Worm (Caenorhabditis elegans) whole organism, young adult: ENCODE data around the gene F36H5.4.

Source experiments
- C17E4.6 ChIP-seq: fragments of 200-800 bp; sonication (Bioruptor generic); IDR thresholded peaks from 2 replicates; pipeline ENCODE4 v1.3.6; 2022; ENCODE audit warnings: missing genetic modification reagents, missing genetic modification characterization, missing compliant biosample characterization
- F22D6.2 ChIP-seq: sonication (generic microtip); optimal IDR thresholded peaks from 2 replicates; lab custom pipeline; 2016; ENCODE audit warnings: mild to moderate bottlenecking, missing genetic modification characterization, missing compliant biosample characterization
- Y53F4B.3 ChIP-seq: fragments of 200-800 bp; sonication (Bioruptor generic); IDR thresholded peaks from 2 replicates; pipeline ENCODE4 v1.3.6; 2022; ENCODE audit warnings: missing genetic modification reagents, missing genetic modification characterization, missing compliant biosample characterization
- ZK185.1 ChIP-seq: sonication (generic microtip); optimal IDR thresholded peaks from 2 replicates; lab custom pipeline; 2016; ENCODE audit warnings: mild to moderate bottlenecking, missing genetic modification characterization, missing compliant biosample characterization; ENCODE audit not compliant: poor library complexity, severe bottlenecking
- ama-1 ChIP-seq, 3 experiments: fragments of 150-350 bp in 1 of 3; sonication (generic microtip) in 2 of 3; optimal IDR thresholded peaks; 2 replicates each; lab custom pipeline; 2014 to 2018; ENCODE audit warnings: missing biosample characterization in 2 of 3, missing genetic modification characterization in 2 of 3, missing genetic modification reagents in 2 of 3
- aptf-2 ChIP-seq: fragments of 200-800 bp; sonication (Bioruptor generic); conservative IDR thresholded peaks from 2 replicates; pipeline ENCODE4 v1.3.6; 2022; ENCODE audit warnings: missing genetic modification reagents, missing genetic modification characterization, missing compliant biosample characterization
- aptf-3 ChIP-seq: fragments of 200-800 bp; sonication (Bioruptor generic); IDR thresholded peaks from 2 replicates; pipeline ENCODE4 v1.3.6; 2022; ENCODE audit warnings: missing genetic modification characterization, missing compliant biosample characterization
- bed-1 ChIP-seq: fragments of 200-800 bp; sonication (Bioruptor generic); IDR thresholded peaks from 2 replicates; pipeline ENCODE4 v1.3.6; 2022; ENCODE audit warnings: missing genetic modification reagents, missing genetic modification characterization, missing compliant biosample characterization
- cebp-1 ChIP-seq, 2 experiments: fragments of 200-800 bp in 1 of 2; sonication (Bioruptor generic) in 1 of 2; sonication (generic microtip) in 1 of 2; IDR thresholded peaks in 1 of 2; optimal IDR thresholded peaks in 1 of 2; 2 replicates each; pipeline versions ENCODE4 v1.3.6 to Lab custom; 2017 to 2022; ENCODE audit warnings: missing compliant biosample characterization in 2 of 2, missing genetic modification characterization in 2 of 2, mild to moderate bottlenecking in 1 of 2, missing genetic modification reagents in 1 of 2, moderate library complexity in 1 of 2
- ceh-91 ChIP-seq: fragments of 200-800 bp; sonication (Bioruptor generic); IDR thresholded peaks from 2 replicates; pipeline ENCODE4 v1.3.6; 2022; ENCODE audit warnings: missing genetic modification reagents, missing genetic modification characterization, missing compliant biosample characterization
- die-1 ChIP-seq: sonication (generic microtip); optimal IDR thresholded peaks from 2 replicates; lab custom pipeline; 2016; ENCODE audit warnings: missing genotype, mild to moderate bottlenecking, missing genetic modification characterization, missing compliant biosample characterization
- efl-1 ChIP-seq: fragments of 150-350 bp; optimal IDR thresholded peaks from 2 replicates; lab custom pipeline; 2014; ENCODE audit warnings: missing biosample characterization, missing genetic modification reagents, missing genetic modification characterization
- egrh-3 ChIP-seq: fragments of 200-800 bp; sonication (Bioruptor generic); IDR thresholded peaks from 2 replicates; pipeline ENCODE4 v1.3.6; 2022; ENCODE audit warnings: missing genetic modification reagents, missing genetic modification characterization, missing compliant biosample characterization
- ets-4 ChIP-seq: fragments of 200-800 bp; sonication (Bioruptor generic); optimal IDR thresholded peaks from 2 replicates; lab custom pipeline; 2018; ENCODE audit warnings: mild to moderate bottlenecking, missing genetic modification characterization, missing compliant biosample characterization
- fkh-3 ChIP-seq: sonication (generic microtip); optimal IDR thresholded peaks from 2 replicates; lab custom pipeline; 2016; ENCODE audit warnings: mild to moderate bottlenecking, missing genetic modification characterization, missing compliant biosample characterization
- lir-1 ChIP-seq: fragments of 200-800 bp; sonication (Bioruptor generic); conservative IDR thresholded peaks from 2 replicates; pipeline ENCODE4 v1.3.6; 2022; ENCODE audit warnings: missing genetic modification reagents, missing genetic modification characterization, missing compliant biosample characterization
- lsl-1 ChIP-seq: fragments of 200-800 bp; sonication (Bioruptor generic); optimal IDR thresholded peaks from 2 replicates; lab custom pipeline; 2018; ENCODE audit warnings: mild to moderate bottlenecking, missing genetic modification characterization, moderate library complexity, missing compliant biosample characterization
- mcd-1 ChIP-seq: fragments of 200-800 bp; sonication (Bioruptor generic); IDR thresholded peaks from 2 replicates; pipeline ENCODE4 v1.3.6; 2022; ENCODE audit warnings: missing genetic modification reagents, missing genetic modification characterization, missing compliant biosample characterization
- mel-28 ChIP-seq: sonication (generic microtip); optimal IDR thresholded peaks from 2 replicates; lab custom pipeline; 2016; ENCODE audit warnings: borderline replicate concordance, mild to moderate bottlenecking, missing genetic modification characterization, missing compliant biosample characterization
- nhr-179 ChIP-seq: sonication (generic microtip); optimal IDR thresholded peaks from 2 replicates; lab custom pipeline; 2016; ENCODE audit warnings: mild to moderate bottlenecking, missing genetic modification characterization, missing compliant biosample characterization
- nhr-80 ChIP-seq: sonication (generic microtip); optimal IDR thresholded peaks from 2 replicates; lab custom pipeline; 2016; ENCODE audit warnings: missing genetic modification characterization, missing compliant biosample characterization
- pha-4 ChIP-seq: fragments of 150-350 bp; sonication (generic microtip); optimal IDR thresholded peaks from 2 replicates; lab custom pipeline; 2014; ENCODE audit warnings: missing biosample characterization, missing genetic modification reagents, missing genetic modification characterization
- rec-8 ChIP-seq, 2 experiments: sonication (generic microtip); optimal IDR thresholded peaks; 2 replicates each; lab custom pipeline; 2016; ENCODE audit warnings: mild to moderate bottlenecking in 2 of 2, missing genetic modification characterization in 2 of 2, missing genetic modification reagents in 2 of 2, missing genotype in 2 of 2, missing biosample characterization in 1 of 2, missing compliant biosample characterization in 1 of 2, moderate library complexity in 1 of 2
- rpc-1 ChIP-seq, 2 experiments: fragments of 150-350 bp in 1 of 2; sonication (generic microtip) in 1 of 2; optimal IDR thresholded peaks; 2 replicates each; lab custom pipeline; 2014 to 2018; ENCODE audit warnings: missing biosample characterization in 1 of 2, missing genetic modification characterization in 1 of 2, missing genetic modification reagents in 1 of 2, missing genotype in 1 of 2
- snpc-1.1 ChIP-seq: sonication (generic microtip); optimal IDR thresholded peaks from 2 replicates; lab custom pipeline; 2017; ENCODE audit warnings: missing genetic modification characterization, mild to moderate bottlenecking, missing compliant biosample characterization, antibody characterized with exemption, moderate library complexity, missing genotype, missing genetic modification reagents; ENCODE audit not compliant: insufficient read depth
- snpc-3.4 ChIP-seq: sonication (generic microtip); optimal IDR thresholded peaks from 2 replicates; lab custom pipeline; 2017; ENCODE audit warnings: missing genetic modification characterization, mild to moderate bottlenecking, missing compliant biosample characterization, antibody characterized with exemption, moderate library complexity, missing genotype, missing genetic modification reagents
- tlf-1 ChIP-seq: fragments of 200-800 bp; sonication (Bioruptor generic); optimal IDR thresholded peaks from 2 replicates; lab custom pipeline; 2018; ENCODE audit warnings: mild to moderate bottlenecking, missing genetic modification characterization, missing compliant biosample characterization
- unc-130 ChIP-seq: sonication (generic microtip); optimal IDR thresholded peaks from 2 replicates; lab custom pipeline; 2016; ENCODE audit warnings: missing genetic modification reagents, missing genetic modification characterization, missing compliant biosample characterization
- ztf-25 ChIP-seq: fragments of 200-800 bp; sonication (Bioruptor generic); IDR thresholded peaks from 2 replicates; pipeline ENCODE4 v1.3.6; 2022; ENCODE audit warnings: missing genetic modification reagents, missing genetic modification characterization, missing compliant biosample characterization
- ztf-26 ChIP-seq: sonication (generic microtip); optimal IDR thresholded peaks from 2 replicates; lab custom pipeline; 2017; ENCODE audit warnings: missing genetic modification characterization, missing compliant biosample characterization
- ztf-3 ChIP-seq: fragments of 200-800 bp; sonication (Bioruptor generic); optimal IDR thresholded peaks from 2 replicates; lab custom pipeline; 2018; ENCODE audit warnings: mild to moderate bottlenecking, missing genetic modification characterization, missing compliant biosample characterization

The F36H5.4 gene

DNA sequence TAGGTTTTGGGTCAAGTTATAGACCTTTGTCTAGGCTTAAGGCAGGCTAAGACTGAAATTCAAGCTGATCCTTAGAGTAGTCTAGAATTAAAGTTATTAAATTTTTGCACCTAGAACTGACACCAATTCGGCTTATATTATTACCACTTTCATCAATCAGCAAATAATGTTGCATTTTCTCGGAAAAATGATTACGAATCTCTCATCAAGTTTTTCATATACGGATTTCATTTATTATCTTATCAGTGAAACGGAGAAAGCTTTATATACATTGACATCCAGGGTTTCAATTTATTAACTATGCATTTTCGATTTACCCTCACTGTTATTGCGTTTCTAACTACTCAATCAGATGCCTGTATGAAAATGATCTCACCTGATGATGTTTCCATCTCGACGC, 20.4 kb upstream of the F36H5.4 start, which contains the start of gene K07G6.1:
K07G6.1 (plus strand) TSS at position 301 of the 400 bp plus-strand sequence.
- TF ChIP-seq egrh-3 (GFP tag; lab: Robert Waterston, UW) (no peak), unc-130 (GFP tag; lab: Kevin White, UChicago) (no peak)

DNA sequence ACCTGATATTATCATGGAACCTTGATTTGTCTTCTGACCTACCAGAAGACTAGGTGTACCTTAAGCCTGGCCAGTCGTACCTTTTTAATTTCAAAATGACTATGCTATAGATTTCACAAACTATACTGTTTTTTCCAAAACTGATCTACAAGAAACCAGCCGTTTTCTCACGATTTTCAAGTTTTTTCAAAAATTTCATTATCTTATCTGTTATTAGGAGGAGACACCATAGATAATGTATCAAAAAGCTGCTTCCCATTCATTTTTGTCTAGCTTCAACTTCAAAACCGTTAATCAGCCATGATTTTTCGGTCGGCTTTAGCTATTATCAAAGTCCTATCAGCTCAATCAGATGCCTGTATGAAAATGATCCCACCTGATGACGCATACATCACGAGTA, 19.1 kb upstream of the F36H5.4 start, which contains the start of gene F36H5.12:
F36H5.12 (plus strand) TSS at position 301 of the 400 bp plus-strand sequence.
- no peak for TF ChIP-seq ceh-91

- TF ChIP-seq cebp-1 (GFP tag; IDR thresholded peaks at IDR 0.05; lab: Robert Waterston, UW) (no peak), cebp-1 (tag; optimal IDR thresholded peaks at IDR 0.05; lab: Kevin White, UChicago) (no peak), nhr-80 (no peak), mel-28 (tag; lab: Kevin White, UChicago) (no peak), lsl-1 (GFP tag; lab: Kevin White, UChicago) (no peak), fkh-3 (tag; lab: Kevin White, UChicago) (no peak), rec-8 (tag; optimal IDR thresholded peaks at IDR 0.05; lab: Kevin White, UChicago) (no peak), die-1 (tag; lab: Kevin White, UChicago) (no peak), ceh-91 (no peak), efl-1 (GFP tag; lab: Kevin White, UChicago) (no peak), bed-1 (no peak)
Measured at ce11 chrII:1744183-1744582, 17.5 kb upstream of the F36H5.4 start, which contains the start of gene clec-19. Gene clec-19, plus strand, starts transcription at chrII:1744483.

- TF ChIP-seq ama-1 (optimal IDR thresholded peaks at IDR 0.05; lab: Kevin White, UChicago) (no peak), ama-1 (GFP tag; optimal IDR thresholded peaks at IDR 0.05; lab: Kevin White, UChicago) (no peak), ZK185.1 (no peak), mel-28 (tag; lab: Kevin White, UChicago) (no peak), aptf-2 (GFP tag; lab: Robert Waterston, UW) (no peak), ztf-25 (GFP tag; lab: Robert Waterston, UW) (no peak), C17E4.6 (no peak), snpc-3.4 (tag; lab: Kevin White, UChicago) (no peak), F22D6.2 (tag; lab: Kevin White, UChicago) (no peak), lir-1 (no peak), Y53F4B.3 (GFP tag; lab: Robert Waterston, UW) (no peak), snpc-1.1 (tag; lab: Kevin White, UChicago) (no peak), ztf-3 (GFP tag; lab: Kevin White, UChicago) (no peak), aptf-3 (GFP tag; lab: Robert Waterston, UW) (no peak), nhr-80 (no peak), pha-4 (no peak), ztf-26 (no peak), mcd-1 (GFP tag; lab: Robert Waterston, UW) (no peak), nhr-179 (no peak), rec-8 (tag; optimal IDR thresholded peaks at IDR 0.05; lab: Kevin White, UChicago) (no peak)
Measured at ce11 chrII:1750413-1750812, 11.3 kb upstream of the F36H5.4 start, which contains the start of the genes F36H5.13 and F36H5.8. Gene F36H5.13, minus strand, starts transcription at chrII:1750513. Gene F36H5.8, minus strand, starts transcription at chrII:1750686.

DNA sequence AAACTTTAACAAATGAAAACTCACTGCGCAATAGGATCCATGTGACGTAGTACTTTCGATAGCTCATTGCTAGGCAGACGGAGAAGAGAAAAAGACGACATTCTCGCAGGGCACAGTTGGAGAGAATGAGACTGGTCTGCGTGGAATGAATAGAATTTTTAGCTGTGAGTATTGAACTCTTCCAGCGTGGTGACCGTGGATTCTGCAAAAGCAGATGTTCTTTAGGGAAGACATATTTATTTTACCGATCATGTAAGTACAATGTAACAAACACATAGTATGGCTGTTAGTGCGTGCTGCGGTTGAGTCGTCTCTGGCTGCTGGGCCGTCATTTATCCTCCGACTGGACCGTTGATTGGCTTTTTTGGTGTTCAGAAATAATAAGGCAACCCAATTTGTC, 8.7 kb upstream of the F36H5.4 start, which contains the start of gene F36H5.9:
F36H5.9 (minus strand) TSS at position 101 of the 400 bp plus-strand sequence.
- TF ChIP-seq tlf-1 (GFP tag; lab: Kevin White, UChicago) (no peak), ets-4 (GFP tag; lab: Kevin White, UChicago) (no peak), rpc-1 (optimal IDR thresholded peaks at IDR 0.05; lab: Kevin White, UChicago) (no peak), rpc-1 (tag; optimal IDR thresholded peaks at IDR 0.05; lab: Kevin White, UChicago) (no peak)
